Worm (Caenorhabditis elegans) whole organism, mixed stage, embryonic: ENCODE data around the gene F45E12.5.

ENCODE experiments used
- M03D4.4 ChIP-seq: sonication (generic microtip); optimal IDR thresholded peaks from 2 replicates; lab custom pipeline; 2017; ENCODE audit warnings: mild to moderate bottlenecking, missing genetic modification characterization, missing compliant biosample characterization
- bed-3 ChIP-seq: fragments of 200-800 bp; sonication (Bioruptor generic); optimal IDR thresholded peaks from 3 replicates; lab custom pipeline; 2018; ENCODE audit warnings: mild to moderate bottlenecking, missing genetic modification characterization, moderate library complexity, missing compliant biosample characterization
- blmp-1 ChIP-seq: fragments of 150-350 bp; optimal IDR thresholded peaks from 2 replicates; lab custom pipeline; 2014; ENCODE audit warnings: missing biosample characterization, missing genetic modification characterization
- ceh-39 ChIP-seq: fragments of 150-350 bp; optimal IDR thresholded peaks from 2 replicates; lab custom pipeline; 2014; ENCODE audit warnings: missing biosample characterization, missing genetic modification characterization
- ceh-43 ChIP-seq: fragments of 200-800 bp; sonication (Bioruptor generic); optimal IDR thresholded peaks from 2 replicates; lab custom pipeline; 2018; ENCODE audit warnings: mild to moderate bottlenecking, missing genetic modification characterization, moderate library complexity, missing compliant biosample characterization
- ceh-83 ChIP-seq: fragments of 200-800 bp; sonication (Bioruptor generic); optimal IDR thresholded peaks from 2 replicates; lab custom pipeline; 2018; ENCODE audit warnings: mild to moderate bottlenecking, missing genetic modification characterization, missing compliant biosample characterization
- ces-1 ChIP-seq: fragments of 150-350 bp; optimal IDR thresholded peaks from 2 replicates; lab custom pipeline; 2014; ENCODE audit warnings: missing biosample characterization, missing genetic modification reagents, missing genetic modification characterization
- cnd-1 ChIP-seq: fragments of 200-800 bp; sonication (Bioruptor generic); optimal IDR thresholded peaks from 2 replicates; lab custom pipeline; 2018; ENCODE audit warnings: mild to moderate bottlenecking, missing genetic modification characterization, missing compliant biosample characterization
- drap-1 ChIP-seq: fragments of 200-800 bp; sonication (Bioruptor generic); optimal IDR thresholded peaks from 3 replicates; lab custom pipeline; 2018; ENCODE audit warnings: mild to moderate bottlenecking, missing genetic modification characterization, missing compliant biosample characterization
- elt-1 ChIP-seq: sonication (generic microtip); optimal IDR thresholded peaks from 2 replicates; lab custom pipeline; 2017; ENCODE audit warnings: missing genetic modification characterization, mild to moderate bottlenecking, missing compliant biosample characterization, antibody characterized with exemption, moderate library complexity, borderline replicate concordance; ENCODE audit not compliant: insufficient read depth
- flh-1 ChIP-seq: fragments of 200-800 bp; sonication (Bioruptor generic); optimal IDR thresholded peaks from 2 replicates; lab custom pipeline; 2018; ENCODE audit warnings: mild to moderate bottlenecking, missing genetic modification characterization, moderate library complexity, missing compliant biosample characterization
- ham-2 ChIP-seq: fragments of 200-800 bp; sonication (Bioruptor generic); optimal IDR thresholded peaks from 2 replicates; lab custom pipeline; 2018; ENCODE audit warnings: mild to moderate bottlenecking, missing genetic modification characterization, missing compliant biosample characterization
- hlh-1 ChIP-seq: fragments of 150-350 bp; optimal IDR thresholded peaks from 2 replicates; lab custom pipeline; 2014; ENCODE audit warnings: missing biosample characterization, missing genetic modification reagents, missing genetic modification characterization
- lin-13 ChIP-seq: fragments of 150-350 bp; optimal IDR thresholded peaks from 2 replicates; lab custom pipeline; 2014; ENCODE audit warnings: missing biosample characterization, missing genetic modification characterization
- lin-32 ChIP-seq: fragments of 200-800 bp; sonication (Bioruptor generic); optimal IDR thresholded peaks from 2 replicates; lab custom pipeline; 2018; ENCODE audit warnings: mild to moderate bottlenecking, missing genetic modification characterization, missing compliant biosample characterization
- lsy-2 ChIP-seq: fragments of 150-350 bp; optimal IDR thresholded peaks from 2 replicates; lab custom pipeline; 2014; ENCODE audit warnings: missing biosample characterization, missing genetic modification characterization
- mab-5 ChIP-seq: fragments of 150-350 bp; optimal IDR thresholded peaks from 2 replicates; lab custom pipeline; 2014; ENCODE audit warnings: missing biosample characterization, missing genetic modification characterization
- mls-2 ChIP-seq: sonication (generic microtip); optimal IDR thresholded peaks from 2 replicates; lab custom pipeline; 2016; ENCODE audit warnings: mild to moderate bottlenecking, missing genetic modification characterization, moderate library complexity, missing compliant biosample characterization
- nhr-2 ChIP-seq: fragments of 150-350 bp; optimal IDR thresholded peaks from 2 replicates; lab custom pipeline; 2014; ENCODE audit warnings: missing biosample characterization, missing genetic modification characterization
- nhr-237 ChIP-seq: fragments of 150-350 bp; optimal IDR thresholded peaks from 2 replicates; lab custom pipeline; 2014; ENCODE audit warnings: missing biosample characterization, missing genetic modification characterization
- nhr-28 ChIP-seq: fragments of 150-350 bp; optimal IDR thresholded peaks from 2 replicates; lab custom pipeline; 2014; ENCODE audit warnings: missing biosample characterization, missing genetic modification characterization
- nhr-76 ChIP-seq: sonication (generic microtip); optimal IDR thresholded peaks from 2 replicates; lab custom pipeline; 2017; ENCODE audit warnings: missing biosample characterization, missing genetic modification characterization
- pha-4 ChIP-seq: fragments of 150-350 bp; optimal IDR thresholded peaks from 2 replicates; lab custom pipeline; 2018; ENCODE audit warnings: missing biosample characterization, missing genetic modification reagents, missing genetic modification characterization
- snpc-4 ChIP-seq: fragments of 150-350 bp; optimal IDR thresholded peaks from 2 replicates; lab custom pipeline; 2014; ENCODE audit warnings: missing biosample characterization, missing genetic modification characterization
- tbx-8 ChIP-seq: fragments of 200-800 bp; sonication (Bioruptor generic); optimal IDR thresholded peaks from 2 replicates; lab custom pipeline; 2018; ENCODE audit warnings: mild to moderate bottlenecking, missing genetic modification characterization, moderate library complexity, missing compliant biosample characterization
- unc-120 ChIP-seq: sonication (generic microtip); optimal IDR thresholded peaks from 2 replicates; lab custom pipeline; 2017; ENCODE audit warnings: missing genetic modification characterization, missing compliant biosample characterization; ENCODE audit not compliant: poor library complexity, severe bottlenecking
- unc-39 ChIP-seq: fragments of 150-350 bp; optimal IDR thresholded peaks from 2 replicates; lab custom pipeline; 2014; ENCODE audit warnings: missing biosample characterization, missing genetic modification characterization
- unc-62 ChIP-seq: fragments of 150-350 bp; optimal IDR thresholded peaks from 2 replicates; lab custom pipeline; 2014; ENCODE audit warnings: missing biosample characterization, missing genetic modification reagents, missing genetic modification characterization
- ztf-11 ChIP-seq: fragments of 150-350 bp; optimal IDR thresholded peaks from 2 replicates; lab custom pipeline; 2014; ENCODE audit warnings: missing biosample characterization, missing genetic modification characterization

Gene F45E12.5

ce11 chrII:7273517-7273916, 36.4 kb downstream of the F45E12.5 start:
- TF ChIP-seq M03D4.4 (tag; lab: Kevin White, UChicago): no peak
- TF ChIP-seq drap-1 (GFP tag; lab: Kevin White, UChicago): no peak

ce11 chrII:7272513-7272912, 37.4 kb downstream of the F45E12.5 start:
- TF ChIP-seq nhr-76 (tag; lab: Kevin White, UChicago) (no peak), ceh-43 (no peak), ceh-39 (no peak), snpc-4 (tag; lab: Kevin White, UChicago) (no peak), tbx-8 (GFP tag; lab: Kevin White, UChicago) (no peak), elt-1 (tag; lab: Kevin White, UChicago) (no peak), cnd-1 (no peak), pha-4 (no peak), unc-39 (tag; lab: Kevin White, UChicago) (no peak), unc-62 (GFP tag; lab: Kevin White, UChicago) (no peak), drap-1 (GFP tag; lab: Kevin White, UChicago) (no peak), lin-13 (tag; lab: Kevin White, UChicago) (no peak)

- TF ChIP-seq nhr-28 (tag; lab: Kevin White, UChicago): no peak
- no peak for TF ChIP-seq tbx-8 (GFP tag; lab: Kevin White, UChicago)
- TF ChIP-seq mab-5: no peak
- TF ChIP-seq nhr-237 (tag; lab: Kevin White, UChicago): no peak
- no peak for TF ChIP-seq lin-13 (tag; lab: Kevin White, UChicago)
- no peak for TF ChIP-seq ztf-11 (tag; lab: Kevin White, UChicago)
- no peak for TF ChIP-seq ces-1
- TF ChIP-seq snpc-4 (tag; lab: Kevin White, UChicago): no peak
- no peak for TF ChIP-seq lin-32 (GFP tag; lab: Kevin White, UChicago)
- no peak for TF ChIP-seq ceh-83 (GFP tag; lab: Kevin White, UChicago)
- TF ChIP-seq unc-39 (tag; lab: Kevin White, UChicago): no peak
- TF ChIP-seq mls-2: no peak
- TF ChIP-seq flh-1: no peak
Observed at ce11 chrII:7269783-7270182, 40.1 kb downstream of the F45E12.5 start.

- TF ChIP-seq ces-1 (no peak), bed-3 (no peak), flh-1 (no peak), ceh-83 (GFP tag; lab: Kevin White, UChicago) (no peak)
- TF ChIP-seq, all 35 proteins: peak for 0
Observed at ce11 chrII:7264675-7265074, 45.2 kb downstream of the F45E12.5 start.

ce11 chrII:7261854-7262253, 48.1 kb downstream of the F45E12.5 start, which contains the start of gene C30G12.4:
C30G12.4 (plus strand) TSS chrII:7262154.
- TF ChIP-seq mab-5 (no peak), drap-1 (GFP tag; lab: Kevin White, UChicago) (no peak), blmp-1 (tag; lab: Kevin White, UChicago) (no peak), mls-2 (no peak), tbx-8 (GFP tag; lab: Kevin White, UChicago) (no peak), hlh-1 (tag; lab: Kevin White, UChicago) (no peak), elt-1 (tag; lab: Kevin White, UChicago) (no peak), nhr-28 (tag; lab: Kevin White, UChicago) (no peak), nhr-2 (tag; lab: Kevin White, UChicago) (no peak), unc-62 (GFP tag; lab: Kevin White, UChicago) (no peak), ham-2 (GFP tag; lab: Kevin White, UChicago) (no peak), nhr-237 (tag; lab: Kevin White, UChicago) (no peak), flh-1 (no peak), snpc-4 (tag; lab: Kevin White, UChicago) (no peak), nhr-76 (tag; lab: Kevin White, UChicago) (no peak), cnd-1 (no peak), lsy-2 (no peak), unc-120 (tag; lab: Kevin White, UChicago) (no peak), unc-39 (tag; lab: Kevin White, UChicago) (no peak), ces-1 (no peak)
